Worm (Caenorhabditis elegans): ENCODE data around the gene C04B4.4.

The C04B4.4 gene

DNA sequence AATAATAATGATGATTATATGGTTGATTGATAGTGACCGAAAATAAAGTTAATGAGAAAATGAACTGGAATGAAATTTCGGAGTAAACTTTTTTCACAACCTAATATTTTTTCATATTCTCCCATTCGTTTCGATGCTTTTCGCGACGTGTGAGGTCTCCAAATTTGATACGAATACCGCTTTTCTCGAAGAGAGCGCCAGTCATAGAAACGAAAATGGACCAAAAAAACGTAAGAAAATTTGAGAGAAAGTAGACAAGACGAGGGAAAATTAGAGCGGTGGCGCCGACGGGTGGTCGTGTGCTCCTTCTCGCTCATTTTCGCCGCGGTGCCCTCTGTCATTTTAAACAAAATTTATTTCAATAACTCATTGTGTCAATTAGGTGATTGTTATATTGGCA lies 23.8 kb downstream of the C04B4.4 start:
- no peak for TF ChIP-seq mml-1 (tag; optimal IDR thresholded peaks at IDR 0.05)

DNA sequence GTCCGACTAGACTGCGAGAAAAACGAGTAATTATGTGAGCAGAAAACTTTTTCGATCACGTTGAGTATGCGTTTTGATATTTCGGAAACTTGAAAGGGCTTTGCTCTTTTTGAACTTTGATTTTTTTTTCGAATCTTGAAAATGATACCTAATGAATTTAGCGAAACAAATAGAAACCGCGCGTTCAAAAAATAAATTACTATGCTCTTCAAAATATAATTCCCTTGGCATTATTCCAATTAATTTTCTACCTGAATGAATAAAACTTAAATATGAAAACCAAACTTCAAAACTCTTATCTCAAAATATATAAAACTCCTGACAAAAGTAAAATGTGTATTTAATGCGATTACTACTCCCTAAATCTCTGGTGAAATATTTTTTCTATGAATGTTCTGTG lies 24.6 kb downstream of the C04B4.4 start, which contains the start of gene xtr-2:
TSS of gene xtr-2 (plus strand) at position 301 of the 400 bp plus-strand sequence.
- TF ChIP-seq nhr-67 (tag; optimal IDR thresholded peaks at IDR 0.05) (no peak), pqm-1 (tag; optimal IDR thresholded peaks at IDR 0.05) (no peak), sea-2 (GFP tag; optimal IDR thresholded peaks at IDR 0.05) (no peak), elt-3 (tag; optimal IDR thresholded peaks at IDR 0.05) (no peak), jun-1 (tag; optimal IDR thresholded peaks at IDR 0.05) (no peak), ceh-16 (tag; optimal IDR thresholded peaks at IDR 0.05) (no peak), nhr-43 (tag; optimal IDR thresholded peaks at IDR 0.05; ENCODE audit: poor library complexity, severe bottlenecking) (no peak), ceh-28 (tag; optimal IDR thresholded peaks at IDR 0.05) (no peak), ztf-4 (tag; optimal IDR thresholded peaks at IDR 0.05) (no peak), ztf-11 (tag; optimal IDR thresholded peaks at IDR 0.05) (no peak), nfya-1 (tag; optimal IDR thresholded peaks at IDR 0.05; ENCODE audit: insufficient read depth) (no peak)

DNA sequence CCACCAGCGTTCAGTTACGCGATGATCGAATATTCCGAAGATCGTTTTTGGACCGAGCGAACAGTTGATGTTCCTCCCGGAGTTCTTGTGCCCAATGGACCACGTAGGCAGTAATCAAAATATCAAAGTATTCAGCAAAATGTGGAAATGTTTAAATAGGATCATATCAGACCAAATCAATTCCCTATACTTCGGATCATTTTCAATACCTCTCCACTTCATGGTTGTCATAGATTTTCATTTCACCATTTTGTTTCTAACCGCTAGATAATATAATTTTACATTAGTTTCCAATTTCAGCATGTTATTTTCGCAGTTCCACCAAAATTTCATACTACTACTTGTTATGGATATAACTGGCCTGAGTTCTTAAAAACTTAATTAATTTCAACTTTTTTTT lies 26.9 kb downstream of the C04B4.4 start:
- TF ChIP-seq elt-3 (tag; optimal IDR thresholded peaks at IDR 0.05) (no peak), unc-62 (GFP tag; optimal IDR thresholded peaks at IDR 0.05) (no peak), R02D3.7 (tag; optimal IDR thresholded peaks at IDR 0.05) (no peak), lsy-12 (tag; optimal IDR thresholded peaks at IDR 0.05) (no peak), sea-2 (GFP tag; optimal IDR thresholded peaks at IDR 0.05) (no peak), jun-1 (tag; optimal IDR thresholded peaks at IDR 0.05) (no peak), ceh-9 (tag; optimal IDR thresholded peaks at IDR 0.05) (no peak), elt-1 (tag; optimal IDR thresholded peaks at IDR 0.05) (no peak), tbx-2 (tag; optimal IDR thresholded peaks at IDR 0.05) (no peak), skn-1 (tag; optimal IDR thresholded peaks at IDR 0.05) (no peak), fkh-2 (tag; optimal IDR thresholded peaks at IDR 0.05) (no peak), ztf-4 (tag; optimal IDR thresholded peaks at IDR 0.05) (no peak), fos-1 (tag; optimal IDR thresholded peaks at IDR 0.05) (no peak), pqm-1 (tag; optimal IDR thresholded peaks at IDR 0.05) (no peak), nhr-28 (tag; optimal IDR thresholded peaks at IDR 0.05) (no peak), hmg-11 (tag; optimal IDR thresholded peaks at IDR 0.05) (no peak)

DNA sequence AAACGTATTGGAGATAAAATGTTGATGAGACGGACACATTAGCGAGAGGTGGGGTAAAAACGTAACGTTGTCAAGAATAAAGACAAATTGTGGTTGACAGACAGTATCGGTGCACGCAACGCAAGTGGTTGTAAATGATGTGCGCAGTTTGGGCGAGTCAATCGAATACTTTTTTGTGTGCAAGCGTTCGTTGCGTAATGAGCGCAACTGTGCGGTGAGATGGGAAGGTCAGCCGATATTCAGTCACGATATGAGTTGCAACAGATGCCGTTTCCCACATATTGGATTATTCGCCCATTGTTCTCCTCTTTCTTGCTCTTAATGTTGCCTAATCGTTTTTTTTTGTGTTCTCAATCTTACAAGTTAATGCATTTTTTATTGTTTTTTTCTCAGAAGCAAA lies 30.1 kb downstream of the C04B4.4 start, which contains the start of gene ceh-40:
TSS of gene ceh-40 (minus strand) at position 41 of the 400 bp plus-strand sequence.
- TF ChIP-seq nhr-76 (tag; optimal IDR thresholded peaks at IDR 0.05) (no peak), eor-1 (tag; optimal IDR thresholded peaks at IDR 0.05) (no peak), nhr-43 (tag; optimal IDR thresholded peaks at IDR 0.05; ENCODE audit: poor library complexity, severe bottlenecking) (no peak), ztf-4 (tag; optimal IDR thresholded peaks at IDR 0.05) (no peak), fkh-10 (GFP tag; optimal IDR thresholded peaks at IDR 0.05) (no peak), aly-2 (tag; optimal IDR thresholded peaks at IDR 0.05) (no peak), fos-1 (tag; optimal IDR thresholded peaks at IDR 0.05) (no peak), lsy-12 (tag; optimal IDR thresholded peaks at IDR 0.05) (no peak), ama-1 (optimal IDR thresholded peaks at IDR 0.05) (no peak), ztf-11 (tag; optimal IDR thresholded peaks at IDR 0.05) (no peak), nhr-67 (tag; optimal IDR thresholded peaks at IDR 0.05) (no peak), lin-15B (tag; optimal IDR thresholded peaks at IDR 0.05) (no peak), daf-12 (tag; optimal IDR thresholded peaks at IDR 0.05) (no peak), R02D3.7 (tag; optimal IDR thresholded peaks at IDR 0.05) (no peak), nhr-11 (tag; optimal IDR thresholded peaks at IDR 0.05) (no peak), tbx-2 (tag; optimal IDR thresholded peaks at IDR 0.05) (no peak)

DNA sequence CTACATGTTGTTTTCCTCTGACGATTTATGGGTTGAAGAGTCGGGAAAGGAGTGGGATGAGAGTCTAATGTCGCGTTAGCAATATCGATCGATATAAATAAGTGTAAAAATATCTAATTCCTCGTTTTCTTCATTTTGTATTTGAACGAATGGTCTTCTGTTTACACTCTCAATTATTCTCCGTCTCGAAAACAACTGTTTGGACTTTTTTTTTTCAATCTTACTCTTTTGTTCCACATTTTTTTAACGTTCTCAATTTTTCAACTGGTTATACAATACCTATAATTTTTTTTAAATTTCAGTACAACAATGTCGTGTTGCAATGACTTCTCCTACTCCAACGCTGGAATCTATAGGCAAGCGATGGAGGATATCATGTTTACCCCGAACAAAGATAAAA lies 30.7 kb downstream of the C04B4.4 start, which contains the start of gene F17A2.13:
TSS of gene F17A2.13 (plus strand) at position 301 of the 400 bp plus-strand sequence.
- TF ChIP-seq ceh-82 (tag; optimal IDR thresholded peaks at IDR 0.05) (no peak), fkh-2 (tag; optimal IDR thresholded peaks at IDR 0.05) (no peak), ZK546.5 (tag; optimal IDR thresholded peaks at IDR 0.05) (no peak), ztf-11 (tag; optimal IDR thresholded peaks at IDR 0.05) (no peak), ceh-16 (tag; optimal IDR thresholded peaks at IDR 0.05) (no peak), lin-39 (tag; optimal IDR thresholded peaks at IDR 0.05) (no peak), nhr-237 (tag; optimal IDR thresholded peaks at IDR 0.05) (no peak), lsy-12 (tag; optimal IDR thresholded peaks at IDR 0.05) (no peak)
